Fruit fly (Drosophila melanogaster) Kc167 (cell line): Measurements from ENCODE around the gene Gr93c.

Experiments used
- Sin3A ChIP-seq: fragments of >200 bp; optimal IDR thresholded peaks from 2 replicates; lab custom pipeline; 2018; ENCODE audit warnings: missing external identifiers
- insv ChIP-seq: fragments of >200 bp; optimal IDR thresholded peaks from 3 replicates; lab custom pipeline; 2018; ENCODE audit warnings: missing external identifiers

DNA sequence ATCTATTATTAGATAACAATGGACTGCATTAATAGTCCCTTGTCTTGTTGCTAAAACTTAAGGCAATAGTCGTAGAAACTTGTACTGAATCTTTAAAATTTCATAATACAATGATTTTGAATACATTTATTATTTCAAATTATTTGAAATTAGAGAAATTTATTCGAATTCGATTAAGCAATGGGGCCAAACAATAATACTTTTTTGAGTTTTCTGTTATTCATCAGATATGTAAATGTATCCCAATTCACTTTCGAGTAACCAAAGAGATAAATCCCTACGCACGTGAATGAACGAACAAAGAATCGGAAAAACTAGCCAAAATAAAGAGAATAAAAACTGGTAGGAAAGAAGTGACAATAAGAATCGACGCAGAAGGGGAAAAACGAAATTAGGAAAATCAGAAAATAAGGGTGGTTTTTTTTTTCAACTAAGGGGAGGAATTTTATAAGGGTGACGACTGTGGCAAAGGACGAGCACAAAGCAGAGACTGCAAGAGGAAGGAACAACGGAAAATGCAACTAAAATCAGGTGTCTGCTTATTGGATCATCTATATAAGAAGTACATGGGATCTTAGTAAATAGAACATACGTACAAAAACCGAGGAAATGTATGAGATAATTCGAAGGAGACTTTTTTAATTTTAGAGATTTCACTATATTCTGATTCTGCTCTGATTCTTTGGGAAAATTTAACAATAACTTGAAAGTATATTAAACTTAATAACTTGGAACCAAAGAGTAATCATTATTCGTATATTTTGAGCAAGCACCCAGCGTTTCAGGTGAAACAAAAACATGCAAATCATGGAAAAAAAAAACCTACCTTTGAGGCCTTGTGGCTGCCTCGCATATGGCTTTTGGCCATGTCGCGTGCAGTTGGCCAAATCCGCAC is 9.8 kb upstream of the Gr93c start:
- TF ChIP-seq Sin3A (no peak), insv (lab: Kevin White, UChicago) (no peak)
